Fruit fly (Drosophila melanogaster): ENCODE data around the gene Mical.

Mical gene

dm6 chr3R:10063707-10064106 lies 21.0 kb upstream of the Mical start, which contains the start of gene CG33631:
TSS of gene CG33631 (plus strand) at chr3R:10064007.
- TF ChIP-seq CG8301 (tag; optimal IDR thresholded peaks at IDR 0.05) (no peak), Pif1A (GFP tag; optimal IDR thresholded peaks at IDR 0.05) (no peak), fd96Ca (GFP tag; IDR thresholded peaks at IDR 0.05) (no peak), CG4496 (GFP tag; IDR thresholded peaks at IDR 0.05) (no peak), CG34367 (tag; optimal IDR thresholded peaks at IDR 0.05) (no peak), D1 (tag; optimal IDR thresholded peaks at IDR 0.05) (no peak), CG12605 (GFP tag; IDR thresholded peaks at IDR 0.05) (no peak), CG8159 (tag; optimal IDR thresholded peaks at IDR 0.05) (no peak), CG15710 (tag; optimal IDR thresholded peaks at IDR 0.05) (no peak), Snoo (tag; optimal IDR thresholded peaks at IDR 0.05) (no peak), Ets98B (GFP tag; IDR thresholded peaks at IDR 0.05) (no peak), CG14655 (GFP tag; optimal IDR thresholded peaks at IDR 0.05) (no peak), Pif1B (GFP tag; optimal IDR thresholded peaks at IDR 0.05) (no peak), EcR (GFP tag; optimal IDR thresholded peaks at IDR 0.05) (no peak), CG13204 (GFP tag; optimal IDR thresholded peaks at IDR 0.05) (no peak)

dm6 chr3R:10062324-10062723 lies 19.6 kb upstream of the Mical start, which contains the start of gene CG33630:
TSS of gene CG33630 (plus strand) at chr3R:10062624.
- TF ChIP-seq D1 (tag; optimal IDR thresholded peaks at IDR 0.05) (no peak), EcR (GFP tag; optimal IDR thresholded peaks at IDR 0.05) (no peak), fd96Ca (GFP tag; IDR thresholded peaks at IDR 0.05) (no peak), Ets98B (GFP tag; IDR thresholded peaks at IDR 0.05) (no peak), CG8159 (tag; optimal IDR thresholded peaks at IDR 0.05) (no peak), CG17806 (tag; optimal IDR thresholded peaks at IDR 0.05) (no peak)

- TF ChIP-seq Pif1B (GFP tag; optimal IDR thresholded peaks at IDR 0.05) (no peak), CG8159 (tag; optimal IDR thresholded peaks at IDR 0.05) (no peak), CG15710 (tag; optimal IDR thresholded peaks at IDR 0.05) (no peak), CG10348 (GFP tag; IDR thresholded peaks at IDR 0.05) (no peak), rn (GFP tag; IDR thresholded peaks at IDR 0.05) (no peak), CG14655 (GFP tag; optimal IDR thresholded peaks at IDR 0.05) (no peak), Ets98B (GFP tag; IDR thresholded peaks at IDR 0.05) (no peak), CG34367 (tag; optimal IDR thresholded peaks at IDR 0.05) (no peak), Snoo (tag; optimal IDR thresholded peaks at IDR 0.05) (no peak), fd96Ca (GFP tag; IDR thresholded peaks at IDR 0.05) (no peak), CG32121 (GFP tag; IDR thresholded peaks at IDR 0.05) (no peak), CG13204 (GFP tag; optimal IDR thresholded peaks at IDR 0.05) (no peak), Pif1A (GFP tag; optimal IDR thresholded peaks at IDR 0.05) (no peak), D1 (tag; optimal IDR thresholded peaks at IDR 0.05) (no peak)
These were observed 17.3 kb upstream of the Mical start, which contains the start of gene Npc2c for dm6 chr3R:10059952-10060351. TSS of gene Npc2c (plus strand) at chr3R:10060252.

DNA sequence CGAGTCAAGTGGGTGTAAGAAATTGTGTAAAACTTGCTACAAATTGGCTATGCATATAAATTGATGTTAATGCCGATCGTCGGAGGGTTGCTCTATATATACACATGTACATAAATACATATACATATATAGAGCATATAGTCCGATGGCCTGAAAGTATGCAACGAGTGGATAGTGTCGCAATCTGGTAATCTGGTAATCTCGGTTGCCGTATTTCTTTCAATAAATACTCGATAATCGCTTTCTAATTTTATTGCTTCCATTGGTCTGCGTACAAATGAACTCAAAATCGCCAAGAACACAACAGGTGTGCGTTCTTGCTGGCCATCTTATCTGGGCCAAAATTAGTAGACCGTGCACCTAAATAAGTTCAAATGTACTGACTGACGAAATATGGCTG lies 16.7 kb upstream of the Mical start:
- no peak for TF ChIP-seq gl (tag; optimal IDR thresholded peaks at IDR 0.05)
- TF ChIP-seq D1 (tag; optimal IDR thresholded peaks at IDR 0.05): no peak
- no peak for TF ChIP-seq CG17806 (tag; optimal IDR thresholded peaks at IDR 0.05)
- no peak for TF ChIP-seq CG4496 (GFP tag; IDR thresholded peaks at IDR 0.05)
- no peak for TF ChIP-seq CG32121 (GFP tag; IDR thresholded peaks at IDR 0.05)
- TF ChIP-seq rn (GFP tag; IDR thresholded peaks at IDR 0.05): no peak
- TF ChIP-seq fd96Ca (GFP tag; IDR thresholded peaks at IDR 0.05): no peak
- no peak for TF ChIP-seq CG14655 (GFP tag; optimal IDR thresholded peaks at IDR 0.05)
- no peak for TF ChIP-seq CG13204 (GFP tag; optimal IDR thresholded peaks at IDR 0.05)
- TF ChIP-seq CG15710 (tag; optimal IDR thresholded peaks at IDR 0.05): no peak
- no peak for TF ChIP-seq Pif1B (GFP tag; optimal IDR thresholded peaks at IDR 0.05)
- no peak for TF ChIP-seq CG8159 (tag; optimal IDR thresholded peaks at IDR 0.05)
- TF ChIP-seq CG10348 (GFP tag; IDR thresholded peaks at IDR 0.05): no peak
- TF ChIP-seq Snoo (tag; optimal IDR thresholded peaks at IDR 0.05): no peak
- no peak for TF ChIP-seq CG9948 (tag; optimal IDR thresholded peaks at IDR 0.05)
- TF ChIP-seq CG34367 (tag; optimal IDR thresholded peaks at IDR 0.05): no peak
- no peak for TF ChIP-seq CG8301 (tag; optimal IDR thresholded peaks at IDR 0.05)
- TF ChIP-seq Ets98B (GFP tag; IDR thresholded peaks at IDR 0.05): no peak
- no peak for TF ChIP-seq EcR (GFP tag; optimal IDR thresholded peaks at IDR 0.05)
- TF ChIP-seq CG12605 (GFP tag; IDR thresholded peaks at IDR 0.05): no peak

- TF ChIP-seq rn (GFP tag; IDR thresholded peaks at IDR 0.05) (no peak), CG8159 (tag; optimal IDR thresholded peaks at IDR 0.05) (no peak), CG10348 (GFP tag; IDR thresholded peaks at IDR 0.05) (no peak)
These were observed 14.0 kb upstream of the Mical start for dm6 chr3R:10056647-10057046.

- TF ChIP-seq CG4496 (GFP tag; IDR thresholded peaks at IDR 0.05) (no peak), CG10348 (GFP tag; IDR thresholded peaks at IDR 0.05) (no peak), Pif1B (GFP tag; optimal IDR thresholded peaks at IDR 0.05) (no peak), fd96Ca (GFP tag; IDR thresholded peaks at IDR 0.05) (no peak), Pif1A (GFP tag; optimal IDR thresholded peaks at IDR 0.05) (no peak), CG8301 (tag; optimal IDR thresholded peaks at IDR 0.05) (no peak)
These were observed 13.3 kb upstream of the Mical start, which contains the start of gene Npc2d for dm6 chr3R:10055951-10056350. TSS of gene Npc2d (minus strand) at chr3R:10056083.

dm6 chr3R:10055004-10055403 lies 12.3 kb upstream of the Mical start:
- TF ChIP-seq Ets98B (GFP tag; IDR thresholded peaks at IDR 0.05) (no peak), rn (GFP tag; IDR thresholded peaks at IDR 0.05) (no peak), gl (tag; optimal IDR thresholded peaks at IDR 0.05) (no peak), CG4496 (GFP tag; IDR thresholded peaks at IDR 0.05) (no peak), CG14655 (GFP tag; optimal IDR thresholded peaks at IDR 0.05) (no peak), Pif1A (GFP tag; optimal IDR thresholded peaks at IDR 0.05) (no peak), CG12605 (GFP tag; IDR thresholded peaks at IDR 0.05) (no peak), CG15710 (tag; optimal IDR thresholded peaks at IDR 0.05) (no peak), Snoo (tag; optimal IDR thresholded peaks at IDR 0.05) (no peak), CG17806 (tag; optimal IDR thresholded peaks at IDR 0.05) (no peak), fd96Ca (GFP tag; IDR thresholded peaks at IDR 0.05) (no peak), CG34367 (tag; optimal IDR thresholded peaks at IDR 0.05) (no peak), D1 (tag; optimal IDR thresholded peaks at IDR 0.05) (no peak), EcR (GFP tag; optimal IDR thresholded peaks at IDR 0.05) (no peak), CG32121 (GFP tag; IDR thresholded peaks at IDR 0.05) (no peak), Pif1B (GFP tag; optimal IDR thresholded peaks at IDR 0.05) (no peak)
